Fruit fly (Drosophila melanogaster) whole organism, embryonic: ENCODE results near the gene CG42718.

Source experiments
- Ada2b ChIP-seq: fragments of 200-800 bp; sonication (Bioruptor generic); IDR thresholded peaks from 2 replicates; pipeline ENCODE4 v1.3.6; 2022; ENCODE audit warnings: missing biosample characterization, missing genetic modification characterization
- Bdp1 ChIP-seq: fragments of 200-800 bp; sonication (Bioruptor generic); optimal IDR thresholded peaks from 3 replicates; lab custom pipeline; 2016; ENCODE audit warnings: missing biosample characterization, missing genetic modification characterization
- CG12769 ChIP-seq: fragments of 200-800 bp; sonication (Bioruptor generic); optimal IDR thresholded peaks from 2 replicates; lab custom pipeline; 2019; ENCODE audit warnings: missing biosample characterization, mild to moderate bottlenecking, missing genetic modification characterization, moderate library complexity
- CG13775 ChIP-seq: fragments of 200-800 bp; sonication (Bioruptor generic); optimal IDR thresholded peaks from 3 replicates; lab custom pipeline; 2017; ENCODE audit warnings: missing biosample characterization, mild to moderate bottlenecking, missing genetic modification characterization
- CG13894 ChIP-seq: fragments of 200-800 bp; sonication (Bioruptor generic); optimal IDR thresholded peaks from 3 replicates; lab custom pipeline; 2018; ENCODE audit warnings: missing biosample characterization, mild to moderate bottlenecking, missing genetic modification characterization, moderate library complexity
- CG15269 ChIP-seq: fragments of 200-800 bp; sonication (Bioruptor generic); optimal IDR thresholded peaks from 2 replicates; lab custom pipeline; 2018; ENCODE audit warnings: missing biosample characterization, mild to moderate bottlenecking, missing genetic modification characterization, moderate library complexity
- CG1603 ChIP-seq: fragments of 200-800 bp; sonication (Bioruptor generic); optimal IDR thresholded peaks from 2 replicates; lab custom pipeline; 2019; ENCODE audit warnings: missing biosample characterization, mild to moderate bottlenecking, missing genetic modification characterization, moderate library complexity
- CG17361 ChIP-seq: fragments of 200-800 bp; sonication (Bioruptor generic); IDR thresholded peaks from 3 replicates; pipeline ENCODE4 v1.3.6; 2022; ENCODE audit warnings: missing biosample characterization, missing genetic modification characterization
- CG1792 ChIP-seq: fragments of 200-800 bp; sonication (Bioruptor generic); optimal IDR thresholded peaks from 2 replicates; lab custom pipeline; 2016; ENCODE audit warnings: missing biosample characterization, missing genetic modification characterization
- CG1832 ChIP-seq: fragments of 200-800 bp; sonication (Bioruptor generic); optimal IDR thresholded peaks from 2 replicates; lab custom pipeline; 2017; ENCODE audit warnings: missing biosample characterization, mild to moderate bottlenecking, missing genetic modification characterization, inconsistent platforms
- CG31441 ChIP-seq: fragments of 200-800 bp; sonication (Bioruptor generic); IDR thresholded peaks from 2 replicates; pipeline ENCODE4 v1.3.6; 2022; ENCODE audit warnings: missing biosample characterization, missing genetic modification characterization
- CG32767 ChIP-seq: fragments of 200-800 bp; sonication (Bioruptor generic); IDR thresholded peaks from 2 replicates; pipeline ENCODE4 v1.3.6; 2022; ENCODE audit warnings: missing biosample characterization, missing genetic modification characterization
- CG4360 ChIP-seq: fragments of 200-800 bp; sonication (Bioruptor generic); IDR thresholded peaks from 2 replicates; pipeline ENCODE4 v1.3.6; 2022; ENCODE audit warnings: missing biosample characterization, missing genetic modification characterization
- CG6765 ChIP-seq: fragments of 200-800 bp; sonication (Bioruptor generic); optimal IDR thresholded peaks from 3 replicates; lab custom pipeline; 2017; ENCODE audit warnings: missing biosample characterization, mild to moderate bottlenecking, missing genetic modification characterization
- CG6854 ChIP-seq: fragments of 200-800 bp; sonication (Bioruptor generic); optimal IDR thresholded peaks from 3 replicates; lab custom pipeline; 2017; ENCODE audit warnings: missing biosample characterization, mild to moderate bottlenecking, missing genetic modification characterization
- CG9932 ChIP-seq: fragments of 200-800 bp; sonication (Bioruptor generic); IDR thresholded peaks from 2 replicates; pipeline ENCODE4 v1.3.6; 2022; ENCODE audit warnings: missing biosample characterization, missing genetic modification characterization
- Dbx ChIP-seq: fragments of 200-800 bp; sonication (Bioruptor generic); IDR thresholded peaks from 3 replicates; pipeline ENCODE4 v1.3.6; 2022; ENCODE audit warnings: missing biosample characterization, missing genetic modification characterization
- Dip3 ChIP-seq: fragments of 200-800 bp; sonication (Bioruptor generic); optimal IDR thresholded peaks from 3 replicates; lab custom pipeline; 2016; ENCODE audit warnings: missing biosample characterization, missing genetic modification characterization
- Ets65A ChIP-seq: fragments of 200-800 bp; sonication (Bioruptor generic); peaks from one replicate; lab custom pipeline; 2016; ENCODE audit warnings: missing biosample characterization, missing genetic modification characterization
- H2.0 ChIP-seq: fragments of 200-800 bp; sonication (Bioruptor generic); IDR thresholded peaks from 2 replicates; pipeline ENCODE4 v1.3.6; 2022; ENCODE audit warnings: missing biosample characterization, missing genetic modification characterization
- HLH54F ChIP-seq: fragments of 200-800 bp; sonication (Bioruptor generic); optimal IDR thresholded peaks from 3 replicates; lab custom pipeline; 2016; ENCODE audit warnings: missing biosample characterization, missing genetic modification characterization
- Lim3 ChIP-seq: fragments of 200-800 bp; sonication (Bioruptor generic); IDR thresholded peaks from 2 replicates; pipeline ENCODE4 v1.3.6; 2022; ENCODE audit warnings: missing biosample characterization, missing genetic modification characterization
- Meics ChIP-seq: fragments of 200-800 bp; sonication (Bioruptor generic); optimal IDR thresholded peaks from 2 replicates; lab custom pipeline; 2017; ENCODE audit warnings: missing biosample characterization, mild to moderate bottlenecking, missing genetic modification characterization
- NK7.1 ChIP-seq: fragments of 200-800 bp; sonication (Bioruptor generic); optimal IDR thresholded peaks from 3 replicates; lab custom pipeline; 2016; ENCODE audit warnings: missing biosample characterization, missing genetic modification characterization
- Oli ChIP-seq: fragments of 200-800 bp; sonication (Bioruptor generic); optimal IDR thresholded peaks from 2 replicates; lab custom pipeline; 2018; ENCODE audit warnings: missing biosample characterization, mild to moderate bottlenecking, missing genetic modification characterization, moderate library complexity
- Optix ChIP-seq: fragments of 200-800 bp; sonication (Bioruptor generic); IDR thresholded peaks from 3 replicates; pipeline ENCODE4 v1.3.6; 2022; ENCODE audit warnings: missing biosample characterization, missing genetic modification characterization
- Side ChIP-seq: fragments of 200-800 bp; sonication (Bioruptor generic); optimal IDR thresholded peaks from 2 replicates; lab custom pipeline; 2016; ENCODE audit warnings: missing biosample characterization, missing genetic modification characterization
- Vsx1 ChIP-seq: fragments of 200-800 bp; sonication (Bioruptor generic); optimal IDR thresholded peaks from 2 replicates; lab custom pipeline; 2017; ENCODE audit warnings: missing biosample characterization, mild to moderate bottlenecking, missing genetic modification characterization, missing genetic modification reagents
- Xbp1 ChIP-seq: fragments of 200-800 bp; sonication (Bioruptor generic); optimal IDR thresholded peaks from 3 replicates; lab custom pipeline; 2016; ENCODE audit warnings: missing biosample characterization, mild to moderate bottlenecking, missing genetic modification characterization
- ac ChIP-seq: fragments of 200-800 bp; sonication (Bioruptor generic); optimal IDR thresholded peaks from 3 replicates; lab custom pipeline; 2017; ENCODE audit warnings: missing biosample characterization, mild to moderate bottlenecking, missing genetic modification characterization
- az2 ChIP-seq: fragments of 200-800 bp; sonication (Bioruptor generic); optimal IDR thresholded peaks from 3 replicates; lab custom pipeline; 2016; ENCODE audit warnings: missing biosample characterization, missing genetic modification characterization
- bsh ChIP-seq, 2 experiments: fragments of 200-800 bp; sonication (Bioruptor generic); optimal IDR thresholded peaks; 2 replicates each; lab custom pipeline; 2017 to 2018; ENCODE audit warnings: mild to moderate bottlenecking in 2 of 2, missing biosample characterization in 2 of 2, missing genetic modification characterization in 2 of 2, moderate library complexity in 1 of 2
- cato ChIP-seq: fragments of 200-800 bp; sonication (Bioruptor generic); optimal IDR thresholded peaks from 2 replicates; lab custom pipeline; 2016; ENCODE audit warnings: missing biosample characterization, missing genetic modification characterization, borderline replicate concordance
- crol ChIP-seq: fragments of 200-800 bp; sonication (Bioruptor generic); IDR thresholded peaks from 2 replicates; pipeline ENCODE4 v1.3.6; 2022; ENCODE audit warnings: missing biosample characterization, missing genetic modification characterization
- disco-r ChIP-seq: fragments of 200-800 bp; sonication (Bioruptor generic); optimal IDR thresholded peaks from 2 replicates; lab custom pipeline; 2016; ENCODE audit warnings: missing biosample characterization, missing genetic modification characterization
- dmrt99B ChIP-seq: fragments of 200-800 bp; sonication (Bioruptor generic); optimal IDR thresholded peaks from 2 replicates; lab custom pipeline; 2018; ENCODE audit warnings: missing biosample characterization, mild to moderate bottlenecking, missing genetic modification characterization, moderate library complexity
- fd3F ChIP-seq: fragments of 200-800 bp; sonication (Bioruptor generic); optimal IDR thresholded peaks from 2 replicates; lab custom pipeline; 2018; ENCODE audit warnings: missing biosample characterization, mild to moderate bottlenecking, missing genetic modification characterization, moderate library complexity
- gce ChIP-seq: fragments of 200-800 bp; sonication (Bioruptor generic); IDR thresholded peaks from 3 replicates; pipeline ENCODE4 v1.3.6; 2022; ENCODE audit warnings: missing biosample characterization, missing genetic modification characterization
- grau ChIP-seq: fragments of 200-800 bp; optimal IDR thresholded peaks from 3 replicates; lab custom pipeline; 2019; ENCODE audit warnings: missing biosample characterization, mild to moderate bottlenecking, missing genetic modification characterization, moderate library complexity
- gro ChIP-seq: fragments of 200-800 bp; sonication (Bioruptor generic); optimal IDR thresholded peaks from 2 replicates; lab custom pipeline; 2016; ENCODE audit warnings: missing biosample characterization, missing genetic modification characterization
- gt ChIP-seq: fragments of 200-800 bp; sonication (Bioruptor generic); IDR thresholded peaks from 2 replicates; pipeline ENCODE4 v1.3.6; 2022; ENCODE audit warnings: missing biosample characterization, missing genetic modification characterization
- hkb ChIP-seq, 2 experiments: fragments of 200-800 bp in 1 of 2; fragments of >200 bp in 1 of 2; sonication (Bioruptor generic) in 1 of 2; IDR thresholded peaks in 1 of 2; optimal IDR thresholded peaks in 1 of 2; 2 replicates each; pipeline versions ENCODE4 v1.3.6 to Lab custom; 2017 to 2022; ENCODE audit warnings: missing biosample characterization in 1 of 2, missing genetic modification characterization in 1 of 2
- jing ChIP-seq: fragments of 200-800 bp; sonication (Bioruptor generic); optimal IDR thresholded peaks from 2 replicates; lab custom pipeline; 2018; ENCODE audit warnings: missing biosample characterization, mild to moderate bottlenecking, missing genetic modification characterization
- onecut ChIP-seq: fragments of 200-800 bp; sonication (Bioruptor generic); IDR thresholded peaks from 2 replicates; pipeline ENCODE4 v1.3.6; 2022; ENCODE audit warnings: missing biosample characterization, missing genetic modification characterization
- otp ChIP-seq: fragments of 200-800 bp; sonication (Bioruptor generic); IDR thresholded peaks from 3 replicates; pipeline ENCODE4, ENCODE4 v1.3.6; 2022; ENCODE audit warnings: missing biosample characterization, missing genetic modification characterization
- seq ChIP-seq: fragments of 200-800 bp; sonication (Bioruptor generic); IDR thresholded peaks from 2 replicates; pipeline ENCODE4 v1.3.6; 2022; ENCODE audit warnings: missing biosample characterization, missing genetic modification characterization
- ttk ChIP-seq: fragments of 200-800 bp; sonication (Bioruptor generic); IDR thresholded peaks from 2 replicates; pipeline ENCODE4 v2.1.2; 2022; ENCODE audit warnings: missing biosample characterization, missing genetic modification characterization
- tup ChIP-seq: fragments of 200-800 bp; sonication (Bioruptor generic); optimal IDR thresholded peaks from 2 replicates; lab custom pipeline; 2016; ENCODE audit warnings: missing biosample characterization, mild to moderate bottlenecking, missing genetic modification characterization, moderate library complexity
- vfl ChIP-seq: fragments of 200-800 bp; sonication (Bioruptor generic); optimal IDR thresholded peaks from 2 replicates; lab custom pipeline; 2016; ENCODE audit warnings: missing biosample characterization, missing genetic modification characterization
- z ChIP-seq: fragments of 200-800 bp; sonication (Bioruptor generic); IDR thresholded peaks from 3 replicates; pipeline ENCODE4 v1.3.6; 2022; ENCODE audit warnings: missing biosample characterization, missing genetic modification characterization

CG42718 gene

DNA sequence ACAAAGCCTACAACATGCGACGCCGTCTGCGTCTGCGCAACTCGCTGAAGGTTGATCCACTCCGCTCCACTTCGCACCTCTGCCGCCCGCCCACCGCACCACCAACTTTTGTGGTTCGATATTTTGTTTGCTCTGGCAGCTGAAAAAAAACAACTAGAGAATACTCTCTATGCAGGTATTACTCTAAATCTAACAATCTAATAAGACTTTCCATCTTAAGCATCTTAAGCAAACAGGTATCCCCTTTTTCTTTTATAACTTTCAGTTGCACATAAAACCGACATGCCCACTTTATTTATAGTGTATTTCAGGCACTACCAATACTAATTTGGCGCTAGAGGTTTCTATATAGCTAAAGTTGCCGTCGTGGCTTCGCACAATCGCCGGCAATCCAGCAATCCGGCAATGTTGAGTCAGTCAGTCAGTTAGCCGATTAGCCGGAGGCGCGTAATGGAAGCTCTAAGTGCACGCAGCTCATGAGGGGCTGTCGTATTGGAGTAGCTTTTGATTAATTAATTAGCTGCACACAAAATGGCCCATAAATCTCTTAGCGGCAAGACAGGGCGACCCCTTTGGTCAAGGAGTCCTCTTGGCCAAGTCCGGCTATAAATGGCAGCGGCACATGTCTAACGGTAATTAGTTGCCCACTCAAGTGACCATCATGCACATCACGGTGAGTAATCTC lies 7.3 kb upstream of the CG42718 start, which contains the start of gene CG13058 (continued):
- TF ChIP-seq Dbx (GFP tag; lab: Robert Waterston, UW): peak; percentile 64; the same call in 2 of the 3 replicates
- TF ChIP-seq ac (GFP tag; lab: Kevin White, UChicago): no peak
- TF ChIP-seq CG6765 (GFP tag; lab: Kevin White, UChicago): no peak
- TF ChIP-seq CG32767 (GFP tag; lab: Robert Waterston, UW): peak; percentile 71; the same call in 1 of the 2 replicates
- peak; percentile 60; the same call in 2 of the 3 replicates for TF ChIP-seq CG17361 (GFP tag; lab: Robert Waterston, UW)
- peak; percentile 44 for TF ChIP-seq ttk
- TF ChIP-seq z (GFP tag; lab: Robert Waterston, UW): no peak
- no peak for TF ChIP-seq Side (GFP tag; lab: Kevin White, UChicago)
- peak; percentile 77 for TF ChIP-seq dmrt99B (tag; lab: Kevin White, UChicago)
- TF ChIP-seq Ets65A (GFP tag; lab: Kevin White, UChicago): peak; percentile 45
- TF ChIP-seq az2 (GFP tag; lab: Kevin White, UChicago): peak; percentile 42
- TF ChIP-seq crol (GFP tag; lab: Robert Waterston, UW): peak; percentile 69
- peak in 1 of 2 experiments; percentile 3 for TF ChIP-seq bsh (GFP tag; optimal IDR thresholded peaks at IDR 0.05; lab: Kevin White, UChicago)
- peak; percentile 36 for TF ChIP-seq CG13775 (GFP tag; lab: Kevin White, UChicago)
- peak; percentile 84 for TF ChIP-seq CG12769 (tag; lab: Kevin White, UChicago)
- peak; percentile 61 for TF ChIP-seq Meics (GFP tag; lab: Kevin White, UChicago)
- TF ChIP-seq CG31441 (GFP tag; lab: Robert Waterston, UW): 0 out of 2 replicates have a peak, but pooled peaks have one; percentile 42
- TF ChIP-seq CG1603 (tag; lab: Kevin White, UChicago): peak; percentile 28
- TF ChIP-seq Optix (GFP tag; lab: Robert Waterston, UW): peak; percentile 55; the same call in 1 of the 3 replicates
- peak; percentile 77 for TF ChIP-seq CG9932 (GFP tag; lab: Robert Waterston, UW)
- TF ChIP-seq CG4360 (GFP tag; lab: Robert Waterston, UW): no peak
- peak; percentile 44; the same call in 1 of the 2 replicates for TF ChIP-seq Lim3 (GFP tag; lab: Robert Waterston, UW)
- no peak for TF ChIP-seq tup (GFP tag; lab: Kevin White, UChicago)
- TF ChIP-seq hkb (optimal IDR thresholded peaks at IDR 0.05; lab: Kevin White, UChicago): no peak
- TF ChIP-seq hkb (GFP tag; IDR thresholded peaks at IDR 0.05; lab: Robert Waterston, UW): peak; percentile 62
- peak; percentile 74 for TF ChIP-seq seq (GFP tag; lab: Robert Waterston, UW)
- TF ChIP-seq onecut: peak; percentile 30; the same call in 1 of the 2 replicates
- peak; percentile 13 for TF ChIP-seq disco-r
- TF ChIP-seq Dip3 (GFP tag; lab: Kevin White, UChicago): peak; percentile 65
- no peak for TF ChIP-seq cato (GFP tag; lab: Kevin White, UChicago)
- peak; percentile 74 for TF ChIP-seq Oli (tag; lab: Kevin White, UChicago)
- peak; percentile 39 for TF ChIP-seq CG6854 (GFP tag; lab: Kevin White, UChicago)
- no peak for TF ChIP-seq CG1832 (GFP tag; lab: Kevin White, UChicago)
- peak; percentile 72 for TF ChIP-seq fd3F (GFP tag; lab: Kevin White, UChicago)
- peak; percentile 60 for TF ChIP-seq Xbp1
- no peak for TF ChIP-seq gce (GFP tag; lab: Robert Waterston, UW)
- TF ChIP-seq grau (tag; lab: Kevin White, UChicago): peak; percentile 79
- TF ChIP-seq jing (GFP tag; lab: Kevin White, UChicago): peak; percentile 42
- TF ChIP-seq vfl (GFP tag; lab: Kevin White, UChicago): peak; percentile 14
- peak; percentile 90 for TF ChIP-seq Ada2b (GFP tag; lab: Robert Waterston, UW)
- TF ChIP-seq gro (GFP tag; lab: Kevin White, UChicago): no peak
- TF ChIP-seq Vsx1 (GFP tag; lab: Kevin White, UChicago): peak; percentile 16
- peak; percentile 71 for TF ChIP-seq otp (GFP tag; lab: Robert Waterston, UW)
- peak; percentile 10 for TF ChIP-seq Bdp1 (GFP tag; lab: Kevin White, UChicago)
- peak; percentile 81 for TF ChIP-seq H2.0 (GFP tag; lab: Robert Waterston, UW)
- TF ChIP-seq CG13894: peak; percentile 53
- no peak for TF ChIP-seq NK7.1 (GFP tag; lab: Kevin White, UChicago)
- TF ChIP-seq CG1792 (GFP tag; lab: Kevin White, UChicago): no peak
- TF ChIP-seq gt (GFP tag; lab: Robert Waterston, UW): no peak
- peak; percentile 86 for TF ChIP-seq CG15269 (tag; lab: Kevin White, UChicago)
- TF ChIP-seq HLH54F (GFP tag; lab: Kevin White, UChicago): peak; percentile 64
